Worm (Caenorhabditis elegans) whole organism, L1 larva: ENCODE data around the gene F13C5.1.

Source experiments
- C04F5.9 ChIP-seq: sonication (generic microtip); optimal IDR thresholded peaks from 2 replicates; lab custom pipeline; 2016; ENCODE audit warnings: missing genetic modification characterization, missing compliant biosample characterization
- C34B4.2 ChIP-seq: sonication (generic microtip); optimal IDR thresholded peaks from 2 replicates; lab custom pipeline; 2017; ENCODE audit warnings: mild to moderate bottlenecking, missing genetic modification characterization, missing compliant biosample characterization
- Y116A8C.19 ChIP-seq: sonication (generic microtip); optimal IDR thresholded peaks from 2 replicates; lab custom pipeline; 2016; ENCODE audit warnings: missing compliant biosample characterization, missing genetic modification characterization, borderline replicate concordance
- alr-1 ChIP-seq: fragments of 200-800 bp; sonication (Bioruptor generic); optimal IDR thresholded peaks from 2 replicates; lab custom pipeline; 2018; ENCODE audit warnings: borderline replicate concordance, mild to moderate bottlenecking, missing genetic modification characterization, missing compliant biosample characterization
- aly-2 ChIP-seq: fragments of 150-350 bp; optimal IDR thresholded peaks from 2 replicates; lab custom pipeline; 2014; ENCODE audit warnings: missing biosample characterization, missing genetic modification characterization
- ceh-63 ChIP-seq: fragments of 200-800 bp; sonication (Bioruptor generic); optimal IDR thresholded peaks from 2 replicates; lab custom pipeline; 2018; ENCODE audit warnings: mild to moderate bottlenecking, missing genetic modification characterization, missing compliant biosample characterization
- ceh-88 ChIP-seq: fragments of 200-800 bp; sonication (Bioruptor generic); IDR thresholded peaks from 2 replicates; pipeline ENCODE4 v1.3.6; 2022; ENCODE audit warnings: missing genetic modification characterization, missing compliant biosample characterization
- ces-1 ChIP-seq: fragments of 150-350 bp; optimal IDR thresholded peaks from 2 replicates; lab custom pipeline; 2014; ENCODE audit warnings: missing biosample characterization, missing genetic modification reagents, missing genetic modification characterization
- efl-1 ChIP-seq, 4 experiments: fragments of 150-350 bp; optimal IDR thresholded peaks in 3 of 4; peaks in 1 of 4; 1 replicate in 1 of 4; 2 replicates in 3 of 4; lab custom pipeline; 2014; ENCODE audit warnings: missing biosample characterization in 2 of 4, missing genetic modification characterization in 2 of 4, missing genetic modification reagents in 2 of 4
- efl-3 ChIP-seq: fragments of 200-800 bp; sonication (Bioruptor generic); optimal IDR thresholded peaks from 2 replicates; lab custom pipeline; 2018; ENCODE audit warnings: mild to moderate bottlenecking, missing genetic modification characterization, missing compliant biosample characterization
- egl-13 ChIP-seq: sonication (generic microtip); optimal IDR thresholded peaks from 2 replicates; lab custom pipeline; 2016; ENCODE audit warnings: missing genotype, missing genetic modification reagents, missing genetic modification characterization, missing compliant biosample characterization
- elt-2 ChIP-seq: sonication (generic microtip); optimal IDR thresholded peaks from 2 replicates; lab custom pipeline; 2016; ENCODE audit warnings: missing genetic modification characterization, mild to moderate bottlenecking, inconsistent platforms, missing compliant biosample characterization, missing genetic modification reagents
- fkh-8 ChIP-seq: sonication (generic microtip); optimal IDR thresholded peaks from 2 replicates; lab custom pipeline; 2016; ENCODE audit warnings: mild to moderate bottlenecking, missing genetic modification characterization, missing compliant biosample characterization
- isw-1 ChIP-seq: fragments of 200-800 bp; sonication (Bioruptor generic); IDR thresholded peaks from 2 replicates; pipeline ENCODE4 v1.3.6; 2022; ENCODE audit warnings: missing genetic modification characterization, missing compliant biosample characterization
- lin-13 ChIP-seq: fragments of 150-350 bp; optimal IDR thresholded peaks from 2 replicates; lab custom pipeline; 2014; ENCODE audit warnings: missing biosample characterization, missing genetic modification reagents, missing genetic modification characterization
- lin-35 ChIP-seq, 2 experiments: fragments of 150-350 bp; optimal IDR thresholded peaks; 2 replicates each; lab custom pipeline; 2014; ENCODE audit warnings: missing biosample characterization in 2 of 2, missing genetic modification characterization in 2 of 2, missing genetic modification reagents in 2 of 2
- nhr-11 ChIP-seq: fragments of 150-350 bp; optimal IDR thresholded peaks from 2 replicates; lab custom pipeline; 2014; ENCODE audit warnings: missing biosample characterization, missing genetic modification characterization
- nhr-19 ChIP-seq: fragments of 200-800 bp; sonication (Bioruptor generic); conservative IDR thresholded peaks from 2 replicates; pipeline ENCODE4 v1.3.6; 2022; ENCODE audit warnings: missing genetic modification characterization, missing compliant biosample characterization
- nhr-28 ChIP-seq: fragments of 150-350 bp; optimal IDR thresholded peaks from 2 replicates; lab custom pipeline; 2014; ENCODE audit warnings: missing biosample characterization, missing genetic modification characterization
- nhr-77 ChIP-seq: fragments of 150-350 bp; optimal IDR thresholded peaks from 2 replicates; lab custom pipeline; 2014; ENCODE audit warnings: missing biosample characterization, missing genetic modification characterization
- nhr-84 ChIP-seq: sonication (generic microtip); optimal IDR thresholded peaks from 2 replicates; lab custom pipeline; 2017; ENCODE audit warnings: missing biosample characterization, missing genetic modification characterization
- nhr-85 ChIP-seq: sonication (generic microtip); peaks from one replicate; lab custom pipeline; 2016; ENCODE audit warnings: missing genetic modification characterization, inconsistent platforms, missing compliant biosample characterization
- nhr-90 ChIP-seq: sonication (generic microtip); optimal IDR thresholded peaks from 2 replicates; lab custom pipeline; 2016; ENCODE audit warnings: mild to moderate bottlenecking, missing genetic modification characterization, missing compliant biosample characterization; ENCODE audit not compliant: poor library complexity
- pqm-1 ChIP-seq: sonication (generic microtip); optimal IDR thresholded peaks from 3 replicates; lab custom pipeline; 2017; ENCODE audit warnings: missing biosample characterization, missing genetic modification characterization
- skn-1 ChIP-seq: fragments of 150-350 bp; optimal IDR thresholded peaks from 2 replicates; lab custom pipeline; 2014; ENCODE audit warnings: missing biosample characterization, missing genetic modification characterization
- snu-23 ChIP-seq: sonication (generic microtip); optimal IDR thresholded peaks from 2 replicates; lab custom pipeline; 2016; ENCODE audit warnings: missing genetic modification characterization, missing compliant biosample characterization
- sox-4 ChIP-seq: sonication (generic microtip); optimal IDR thresholded peaks from 2 replicates; lab custom pipeline; 2016; ENCODE audit warnings: missing genetic modification characterization, missing compliant biosample characterization
- sptf-1 ChIP-seq: fragments of 150-350 bp; optimal IDR thresholded peaks from 2 replicates; lab custom pipeline; 2014; ENCODE audit warnings: missing biosample characterization, missing genetic modification characterization
- swsn-7 ChIP-seq: sonication (generic microtip); optimal IDR thresholded peaks from 2 replicates; lab custom pipeline; 2016; ENCODE audit warnings: missing genetic modification characterization, missing compliant biosample characterization
- tbx-2 ChIP-seq: sonication (generic microtip); optimal IDR thresholded peaks from 2 replicates; lab custom pipeline; 2016; ENCODE audit warnings: missing genetic modification characterization, missing compliant biosample characterization
- unc-130 ChIP-seq: fragments of 150-350 bp; optimal IDR thresholded peaks from 2 replicates; lab custom pipeline; 2017; ENCODE audit warnings: missing biosample characterization, missing genetic modification characterization, inconsistent platforms
- unc-62 ChIP-seq: fragments of 150-350 bp; optimal IDR thresholded peaks from 2 replicates; lab custom pipeline; 2014; ENCODE audit warnings: missing biosample characterization, missing genetic modification reagents, missing genetic modification characterization
- unc-86 ChIP-seq: sonication (generic microtip); optimal IDR thresholded peaks from 2 replicates; lab custom pipeline; 2016; ENCODE audit warnings: missing genetic modification characterization, missing compliant biosample characterization
- vab-15 ChIP-seq: sonication (generic microtip); optimal IDR thresholded peaks from 2 replicates; lab custom pipeline; 2017; ENCODE audit warnings: missing genotype, mild to moderate bottlenecking, missing genetic modification characterization, missing compliant biosample characterization

The F13C5.1 gene

DNA sequence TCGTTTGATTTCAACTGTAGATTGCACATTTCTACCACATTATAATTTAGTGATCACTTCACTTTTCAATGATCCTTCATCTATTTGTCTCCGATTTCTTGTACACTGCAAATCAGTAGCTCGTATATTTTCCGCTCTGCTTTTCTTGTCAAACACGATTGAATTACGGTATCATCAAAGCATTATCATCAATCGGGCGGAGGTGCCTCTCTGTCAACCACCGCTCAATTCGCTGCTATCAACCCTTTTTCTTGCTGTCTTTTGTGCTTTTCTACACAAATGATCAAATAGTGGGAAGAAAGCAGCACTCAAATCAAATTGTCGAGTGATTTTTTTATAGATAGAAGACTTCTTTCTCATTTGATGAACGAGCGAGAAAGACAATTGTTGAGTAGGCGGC is 35.6 kb downstream of the F13C5.1 start:
- peak; percentile 47 for TF ChIP-seq tbx-2 (tag; lab: Kevin White, UChicago)
- no peak for TF ChIP-seq unc-130 (tag; lab: Kevin White, UChicago)
- TF ChIP-seq C34B4.2 (tag; lab: Kevin White, UChicago) = no peak
- TF ChIP-seq ces-1 = no peak
- TF ChIP-seq nhr-90 (tag; lab: Kevin White, UChicago) = no peak
- TF ChIP-seq skn-1 (tag; lab: Kevin White, UChicago) = no peak
- TF ChIP-seq fkh-8 (tag; lab: Kevin White, UChicago) = no peak
- TF ChIP-seq alr-1 (tag; lab: Kevin White, UChicago) = no peak
- no peak for TF ChIP-seq Y116A8C.19 (tag; lab: Kevin White, UChicago)
- no peak for TF ChIP-seq unc-62 (GFP tag; lab: Kevin White, UChicago)
- peak; percentile 14 for TF ChIP-seq elt-2 (tag; lab: Kevin White, UChicago)
- TF ChIP-seq, all 84 proteins: peak for 2

DNA sequence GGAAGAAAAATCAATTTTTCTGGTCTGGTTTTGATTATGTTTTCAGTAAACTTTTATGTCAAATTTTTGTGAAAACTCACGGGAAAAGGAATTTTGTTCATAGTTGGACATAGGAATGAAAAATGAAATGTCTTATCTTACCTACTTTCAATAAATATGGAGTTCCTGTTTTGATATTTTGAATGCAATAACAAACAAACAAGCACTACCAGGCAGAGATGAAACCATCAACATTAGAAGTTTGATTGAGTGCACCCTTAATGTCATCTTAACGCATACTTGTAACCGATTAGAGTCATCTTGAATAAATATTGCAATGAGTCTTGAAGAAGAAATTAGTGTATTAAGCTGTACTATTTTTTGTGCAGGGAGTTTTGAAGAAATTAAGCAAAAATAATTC is 39.5 kb downstream of the F13C5.1 start, which contains the start of gene M6.11:
M6.11 (minus strand) TSS at position 101 of the 400 bp plus-strand sequence.
- no peak for TF ChIP-seq sox-4
- no peak for TF ChIP-seq nhr-19 (GFP tag; lab: Robert Waterston, UW)
- TF ChIP-seq snu-23 (GFP tag; lab: Kevin White, UChicago) = no peak
- TF ChIP-seq aly-2 = no peak
- TF ChIP-seq C04F5.9 = no peak
- no peak for TF ChIP-seq fkh-8 (tag; lab: Kevin White, UChicago)
- TF ChIP-seq ceh-88 (GFP tag; lab: Robert Waterston, UW) = no peak
- no peak for TF ChIP-seq nhr-11 (tag; lab: Kevin White, UChicago)
- TF ChIP-seq unc-86 = no peak
- TF ChIP-seq lin-13 (GFP tag; lab: Kevin White, UChicago) = no peak
- TF ChIP-seq pqm-1 (tag; lab: Kevin White, UChicago) = no peak
- TF ChIP-seq nhr-77 (tag; lab: Kevin White, UChicago) = no peak
- TF ChIP-seq efl-3 (GFP tag; lab: Kevin White, UChicago) = no peak

DNA sequence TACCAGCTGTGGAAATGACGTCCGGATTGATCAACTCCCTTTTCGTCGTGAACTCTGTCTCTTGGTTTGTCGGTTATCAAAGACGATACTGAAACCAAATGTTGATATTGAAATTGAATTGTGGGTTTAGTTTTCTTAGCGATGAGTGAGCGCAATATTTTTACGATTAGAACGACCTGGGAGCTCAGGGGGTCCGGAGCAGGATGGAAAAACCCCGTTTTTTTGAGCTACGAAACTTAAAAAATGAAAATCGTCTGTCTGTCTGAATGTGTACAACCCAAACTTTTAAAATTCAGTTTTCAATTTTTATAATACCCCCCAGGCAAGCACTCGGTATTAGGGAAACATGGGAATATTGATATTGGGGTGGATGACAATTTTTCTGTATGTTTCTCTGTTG is 40.9 kb downstream of the F13C5.1 start:
- TF ChIP-seq sptf-1 (no peak), nhr-11 (tag; lab: Kevin White, UChicago) (no peak), nhr-84 (tag; lab: Kevin White, UChicago) (no peak), ceh-63 (GFP tag; lab: Kevin White, UChicago) (no peak), Y116A8C.19 (tag; lab: Kevin White, UChicago) (no peak)
- TF ChIP-seq, all 84 proteins: peak for 0

DNA sequence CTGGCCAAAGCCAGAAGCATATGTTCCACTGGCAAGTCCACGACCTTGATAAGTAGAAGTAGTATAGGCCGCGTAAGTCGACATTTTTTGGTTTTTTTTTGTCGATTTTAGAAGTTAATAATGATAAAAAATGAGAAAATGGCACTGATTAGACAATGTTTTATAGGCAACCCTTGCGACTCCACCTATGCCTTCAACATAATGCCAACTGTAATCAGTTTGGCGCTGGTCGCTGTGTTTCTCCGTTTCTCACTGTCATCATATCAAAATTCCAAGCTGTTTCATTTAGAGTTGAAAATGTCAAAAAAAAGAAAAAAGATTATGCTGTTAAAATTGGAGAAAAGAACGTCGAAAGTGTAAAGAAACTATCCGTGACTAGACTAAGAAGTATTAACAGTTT is 43.6 kb downstream of the F13C5.1 start:
- TF ChIP-seq ceh-63 (GFP tag; lab: Kevin White, UChicago) (no peak), nhr-28 (tag; lab: Kevin White, UChicago) (no peak), swsn-7 (no peak), unc-130 (tag; lab: Kevin White, UChicago) (no peak), nhr-90 (tag; lab: Kevin White, UChicago) (peak; percentile 19), nhr-85 (tag; lab: Kevin White, UChicago) (no peak), elt-2 (tag; lab: Kevin White, UChicago) (peak; percentile 73), ceh-88 (GFP tag; lab: Robert Waterston, UW) (no peak), vab-15 (no peak), isw-1 (no peak), lin-35 (GFP tag; optimal IDR thresholded peaks at IDR 0.05; lab: Kevin White, UChicago) (peak in 1 of 2 experiments; percentile 11)
- TF ChIP-seq, all 84 proteins: peak for 3

DNA sequence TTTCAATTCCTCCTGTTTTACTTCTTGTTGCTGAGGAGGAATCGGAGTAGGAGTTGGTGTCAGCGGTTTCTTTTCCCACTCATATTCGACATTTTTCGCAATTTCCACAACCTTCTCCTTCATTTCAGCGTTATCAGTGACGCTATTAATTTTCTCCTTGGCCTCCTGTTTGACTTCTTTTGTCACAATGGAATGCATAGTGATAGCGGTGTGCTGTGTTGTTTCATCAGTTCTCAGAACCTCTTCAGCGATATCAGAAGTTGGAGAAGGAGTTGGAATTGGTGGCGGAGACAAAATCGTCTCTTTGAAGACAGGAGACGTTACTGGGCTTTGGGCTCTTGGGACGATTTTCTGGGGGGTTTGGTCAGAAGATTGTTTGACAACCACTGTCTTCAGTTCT is 44.5 kb downstream of the F13C5.1 start:
- no peak for TF ChIP-seq nhr-77 (tag; lab: Kevin White, UChicago)
- TF ChIP-seq elt-2 (tag; lab: Kevin White, UChicago) = peak; percentile 19

- TF ChIP-seq elt-2 (tag; lab: Kevin White, UChicago) (peak; percentile 42), efl-1 (optimal IDR thresholded peaks at IDR 0.05; lab: Kevin White, UChicago) (no peak), efl-1 (GFP tag; optimal IDR thresholded peaks at IDR 0.05 in 1 of 2; lab: Kevin White, UChicago) (peak in 1 of 2 experiments; percentile 79), egl-13 (tag; lab: Kevin White, UChicago) (no peak), lin-35 (GFP tag; optimal IDR thresholded peaks at IDR 0.05; lab: Kevin White, UChicago) (peak in 1 of 2 experiments; percentile 24), unc-86 (no peak)
These were observed 49.7 kb downstream of the F13C5.1 start for ce11 chrX:651616-652015.
